Fruit fly (Drosophila melanogaster) S2 (cell line): Measurements from ENCODE around the gene Fdh.

ENCODE experiments used
- CG8478 ChIP-seq: fragments of >200 bp; optimal IDR thresholded peaks from 2 replicates; lab custom pipeline; 2018
- CTCF ChIP-seq, 2 experiments: fragments of >200 bp; optimal IDR thresholded peaks; 2 replicates each; lab custom pipeline; 2018

Gene Fdh

dm6 chr3R:10877808-10878207 lies 5.6 kb upstream of the Fdh start:
- TF ChIP-seq CTCF (optimal IDR thresholded peaks at IDR 0.05; lab: Kevin White, UChicago) (no peak), CG8478 (lab: Kevin White, UChicago) (no peak)

- TF ChIP-seq CTCF (optimal IDR thresholded peaks at IDR 0.05; lab: Kevin White, UChicago): no peak
- no peak for TF ChIP-seq CG8478 (lab: Kevin White, UChicago)
Measured at dm6 chr3R:10875515-10876434, 3.6 kb upstream of the Fdh start, which contains the start of gene Sodh2. Gene Sodh2 (plus strand): TSS chr3R:10876384.

dm6 chr3R:10872820-10873219 lies 639 bp upstream of the Fdh start, which contains the start of gene CG4596:
Gene CG4596 (plus strand): TSS chr3R:10873038.
- TF ChIP-seq CTCF (optimal IDR thresholded peaks at IDR 0.05; lab: Kevin White, UChicago) (no peak), CG8478 (lab: Kevin White, UChicago) (no peak)

dm6 chr3R:10870561-10870960 lies 1.6 kb downstream of the Fdh start:
- TF ChIP-seq CTCF (optimal IDR thresholded peaks at IDR 0.05; lab: Kevin White, UChicago): no peak
- TF ChIP-seq CG8478 (lab: Kevin White, UChicago): no peak

dm6 chr3R:10868427-10868962 lies 3.7 kb downstream of the Fdh start, which contains the start of the genes SelR and Tsp86D:
Gene SelR (minus strand): TSS chr3R:10868642.
Gene Tsp86D (plus strand): TSS chr3R:10868708.
- no peak for TF ChIP-seq CG8478 (lab: Kevin White, UChicago)
- peak; percentile 42 to 44 for TF ChIP-seq CTCF (optimal IDR thresholded peaks at IDR 0.05; lab: Kevin White, UChicago)

- no peak for TF ChIP-seq CTCF (optimal IDR thresholded peaks at IDR 0.05; lab: Kevin White, UChicago)
- no peak for TF ChIP-seq CG8478 (lab: Kevin White, UChicago)
Measured at dm6 chr3R:10863956-10864355, 8.2 kb downstream of the Fdh start.

dm6 chr3R:10863446-10863819 lies 8.7 kb downstream of the Fdh start:
- TF ChIP-seq CTCF (optimal IDR thresholded peaks at IDR 0.05; lab: Kevin White, UChicago): no peak
- no peak for TF ChIP-seq CG8478 (lab: Kevin White, UChicago)

dm6 chr3R:10862773-10863445 lies 9.3 kb downstream of the Fdh start, which contains the start of gene CG6574:
Gene CG6574 (minus strand): TSS chr3R:10862988.
- TF ChIP-seq CG8478 (lab: Kevin White, UChicago) (no peak), CTCF (optimal IDR thresholded peaks at IDR 0.05; lab: Kevin White, UChicago) (no peak)

dm6 chr3R:10859713-10860112 lies 12.5 kb downstream of the Fdh start, which contains the start of gene CG14694:
Gene CG14694 (minus strand): TSS chr3R:10859813.
- TF ChIP-seq CTCF (optimal IDR thresholded peaks at IDR 0.05; lab: Kevin White, UChicago) (no peak), CG8478 (lab: Kevin White, UChicago) (no peak)

- TF ChIP-seq CTCF (optimal IDR thresholded peaks at IDR 0.05; lab: Kevin White, UChicago): no peak
Measured at dm6 chr3R:10856618-10857017, 15.6 kb downstream of the Fdh start, which contains the start of gene CG4570. Gene CG4570 (plus strand): TSS chr3R:10856807.

dm6 chr3R:10854243-10854874 lies 17.8 kb downstream of the Fdh start, which contains the start of the genes CG6567 and CG4511:
Gene CG6567 (minus strand): TSS chr3R:10854451.
Gene CG4511 (plus strand): TSS chr3R:10854501.
- TF ChIP-seq CG8478 (lab: Kevin White, UChicago): no peak
- TF ChIP-seq CTCF (optimal IDR thresholded peaks at IDR 0.05; lab: Kevin White, UChicago): no peak

- TF ChIP-seq CG8478 (lab: Kevin White, UChicago): no peak
- TF ChIP-seq CTCF (optimal IDR thresholded peaks at IDR 0.05; lab: Kevin White, UChicago): no peak
Measured at dm6 chr3R:10852232-10852774, 19.9 kb downstream of the Fdh start, which contains the start of gene CG4565. Gene CG4565 (plus strand): TSS chr3R:10852724.

- no peak for TF ChIP-seq CG8478 (lab: Kevin White, UChicago)
- no peak for TF ChIP-seq CTCF (optimal IDR thresholded peaks at IDR 0.05; lab: Kevin White, UChicago)
Measured at dm6 chr3R:10850636-10851035, 21.5 kb downstream of the Fdh start.
